Worm (Caenorhabditis elegans) whole organism, L4 larva: ENCODE results near the gene F44F4.10.
A peak's percentile ranks its signal among the peaks of the same experiment; 100 is the strongest.

ENCODE experiments used
- D1046.2 ChIP-seq: fragments of 200-800 bp; sonication (Bioruptor generic); IDR thresholded peaks from 2 replicates; pipeline ENCODE4 v1.3.6; 2022; ENCODE audit warnings: missing genetic modification characterization, missing compliant biosample characterization
- F10B5.3 ChIP-seq: sonication (generic microtip); optimal IDR thresholded peaks from 2 replicates; lab custom pipeline; 2016; ENCODE audit warnings: mild to moderate bottlenecking, missing genetic modification characterization, missing compliant biosample characterization
- aha-1 ChIP-seq: fragments of 150-350 bp; peaks from one replicate; lab custom pipeline; 2014; ENCODE audit warnings: missing biosample characterization, missing genetic modification characterization
- ceh-32 ChIP-seq: sonication (generic microtip); optimal IDR thresholded peaks from 2 replicates; lab custom pipeline; 2016; ENCODE audit warnings: mild to moderate bottlenecking, missing genetic modification characterization, missing compliant biosample characterization; ENCODE audit not compliant: poor library complexity
- daf-16 ChIP-seq, 3 experiments: sonication (generic microtip); optimal IDR thresholded peaks; 2 replicates each; lab custom pipeline; 2016 to 2017; ENCODE audit warnings: missing genetic modification characterization in 3 of 3, missing genetic modification reagents in 3 of 3, mild to moderate bottlenecking in 2 of 3, missing compliant biosample characterization in 2 of 3, missing biosample characterization in 1 of 3, moderate library complexity in 1 of 3
- daf-19 ChIP-seq: fragments of 200-800 bp; sonication (Bioruptor generic); conservative IDR thresholded peaks from 2 replicates; pipeline ENCODE4 v1.3.6; 2022; ENCODE audit warnings: missing genetic modification characterization, missing compliant biosample characterization
- daf-8 ChIP-seq: fragments of 200-800 bp; sonication (Bioruptor generic); IDR thresholded peaks from 2 replicates; pipeline ENCODE4 v1.3.6; 2022; ENCODE audit warnings: missing genetic modification characterization, missing compliant biosample characterization
- dmd-6 ChIP-seq: fragments of 200-800 bp; sonication (Bioruptor generic); IDR thresholded peaks from 2 replicates; pipeline ENCODE4 v1.3.6; 2022; ENCODE audit warnings: missing genetic modification reagents, missing genetic modification characterization, missing compliant biosample characterization
- dve-1 ChIP-seq: sonication (generic microtip); optimal IDR thresholded peaks from 2 replicates; lab custom pipeline; 2017; ENCODE audit warnings: antibody characterized with exemption, mild to moderate bottlenecking, missing genetic modification characterization, missing compliant biosample characterization; ENCODE audit not compliant: insufficient read depth
- hlh-11 ChIP-seq: fragments of 200-800 bp; sonication (Bioruptor generic); optimal IDR thresholded peaks from 2 replicates; lab custom pipeline; 2018; ENCODE audit warnings: mild to moderate bottlenecking, missing genetic modification characterization, missing compliant biosample characterization
- hlh-30 ChIP-seq: sonication (generic microtip); optimal IDR thresholded peaks from 2 replicates; lab custom pipeline; 2017; ENCODE audit warnings: antibody characterized with exemption, mild to moderate bottlenecking, missing genetic modification characterization, missing compliant biosample characterization; ENCODE audit not compliant: insufficient read depth
- hmg-1.1 ChIP-seq: fragments of 200-800 bp; sonication (Bioruptor generic); IDR thresholded peaks from 2 replicates; pipeline ENCODE4 v1.3.6; 2022; ENCODE audit warnings: missing genetic modification reagents, missing genetic modification characterization, missing compliant biosample characterization
- lim-7 ChIP-seq: fragments of 200-800 bp; sonication (Bioruptor generic); IDR thresholded peaks from 2 replicates; pipeline ENCODE4 v1.3.6; 2022; ENCODE audit warnings: missing genetic modification characterization, missing compliant biosample characterization
- mes-2 ChIP-seq: sonication (generic microtip); optimal IDR thresholded peaks from 2 replicates; lab custom pipeline; 2016; ENCODE audit warnings: missing genotype, mild to moderate bottlenecking, missing genetic modification characterization, missing compliant biosample characterization; ENCODE audit not compliant: poor library complexity, severe bottlenecking
- mxl-3 ChIP-seq: fragments of 200-800 bp; sonication (Bioruptor generic); optimal IDR thresholded peaks from 2 replicates; lab custom pipeline; 2018; ENCODE audit warnings: mild to moderate bottlenecking, missing genetic modification characterization, missing compliant biosample characterization
- nhr-102 ChIP-seq: sonication (generic microtip); optimal IDR thresholded peaks from 2 replicates; lab custom pipeline; 2016; ENCODE audit warnings: mild to moderate bottlenecking, missing genetic modification characterization, moderate library complexity, missing compliant biosample characterization
- nhr-11 ChIP-seq: fragments of 150-350 bp; optimal IDR thresholded peaks from 2 replicates; lab custom pipeline; 2014; ENCODE audit warnings: missing biosample characterization, missing genetic modification characterization
- nhr-237 ChIP-seq: sonication (generic microtip); optimal IDR thresholded peaks from 2 replicates; lab custom pipeline; 2017; ENCODE audit warnings: missing biosample characterization, missing genetic modification characterization
- nhr-25 ChIP-seq: sonication (generic microtip); optimal IDR thresholded peaks from 2 replicates; lab custom pipeline; 2017; ENCODE audit warnings: missing genetic modification characterization, mild to moderate bottlenecking, missing compliant biosample characterization, antibody characterized with exemption, moderate library complexity, borderline replicate concordance; ENCODE audit not compliant: insufficient read depth
- nhr-28 ChIP-seq: fragments of 150-350 bp; optimal IDR thresholded peaks from 2 replicates; lab custom pipeline; 2014; ENCODE audit warnings: missing biosample characterization, missing genetic modification characterization
- nhr-6 ChIP-seq: fragments of 150-350 bp; optimal IDR thresholded peaks from 2 replicates; lab custom pipeline; 2014; ENCODE audit warnings: missing biosample characterization, missing genetic modification characterization
- nhr-77 ChIP-seq: fragments of 150-350 bp; optimal IDR thresholded peaks from 2 replicates; lab custom pipeline; 2014; ENCODE audit warnings: missing biosample characterization, missing genetic modification characterization
- pha-4 ChIP-seq, 2 experiments: fragments of 150-350 bp in 1 of 2; fragments of 200-800 bp in 1 of 2; sonication (Bioruptor generic) in 1 of 2; IDR thresholded peaks in 1 of 2; optimal IDR thresholded peaks in 1 of 2; 2 replicates each; pipeline versions ENCODE4 v1.3.6 to Lab custom; 2014 to 2022; ENCODE audit warnings: missing genetic modification characterization in 2 of 2, missing genetic modification reagents in 2 of 2, missing biosample characterization in 1 of 2, missing compliant biosample characterization in 1 of 2
- pqm-1 ChIP-seq: sonication (generic microtip); optimal IDR thresholded peaks from 2 replicates; lab custom pipeline; 2017; ENCODE audit warnings: missing biosample characterization, missing genetic modification characterization
- rbr-2 ChIP-seq: sonication (generic microtip); optimal IDR thresholded peaks from 2 replicates; lab custom pipeline; 2016; ENCODE audit warnings: missing genotype, missing genetic modification characterization, missing compliant biosample characterization
- saeg-2 ChIP-seq: fragments of 200-800 bp; sonication (Bioruptor generic); IDR thresholded peaks from 2 replicates; pipeline ENCODE4 v1.3.6; 2022; ENCODE audit warnings: missing genetic modification reagents, missing genetic modification characterization, missing compliant biosample characterization
- spr-3 ChIP-seq: fragments of 200-800 bp; sonication (Bioruptor generic); optimal IDR thresholded peaks from 2 replicates; lab custom pipeline; 2018; ENCODE audit warnings: mild to moderate bottlenecking, missing genetic modification characterization, missing compliant biosample characterization
- unc-62 ChIP-seq, 3 experiments: fragments of 150-350 bp in 1 of 3; sonication (generic microtip); optimal IDR thresholded peaks in 2 of 3; peaks in 1 of 3; 1 replicate in 1 of 3; 2 replicates in 2 of 3; lab custom pipeline; 2014 to 2017; ENCODE audit warnings: missing biosample characterization in 3 of 3, missing genetic modification characterization in 3 of 3, missing genetic modification reagents in 3 of 3, missing genotype in 1 of 3
- vab-7 ChIP-seq: fragments of 200-800 bp; sonication (Bioruptor generic); IDR thresholded peaks from 2 replicates; pipeline ENCODE4 v1.3.6; 2022; ENCODE audit warnings: missing genetic modification reagents, missing genetic modification characterization, missing compliant biosample characterization
- zag-1 ChIP-seq: fragments of 150-350 bp; optimal IDR thresholded peaks from 2 replicates; lab custom pipeline; 2014; ENCODE audit warnings: missing biosample characterization, missing genetic modification characterization
- zfp-2 ChIP-seq: sonication (generic microtip); optimal IDR thresholded peaks from 2 replicates; lab custom pipeline; 2016; ENCODE audit warnings: mild to moderate bottlenecking, missing genetic modification characterization, missing compliant biosample characterization
- ztf-7 ChIP-seq: fragments of 150-350 bp; optimal IDR thresholded peaks from 2 replicates; lab custom pipeline; 2014; ENCODE audit warnings: missing biosample characterization, missing genetic modification characterization

Gene F44F4.10

DNA sequence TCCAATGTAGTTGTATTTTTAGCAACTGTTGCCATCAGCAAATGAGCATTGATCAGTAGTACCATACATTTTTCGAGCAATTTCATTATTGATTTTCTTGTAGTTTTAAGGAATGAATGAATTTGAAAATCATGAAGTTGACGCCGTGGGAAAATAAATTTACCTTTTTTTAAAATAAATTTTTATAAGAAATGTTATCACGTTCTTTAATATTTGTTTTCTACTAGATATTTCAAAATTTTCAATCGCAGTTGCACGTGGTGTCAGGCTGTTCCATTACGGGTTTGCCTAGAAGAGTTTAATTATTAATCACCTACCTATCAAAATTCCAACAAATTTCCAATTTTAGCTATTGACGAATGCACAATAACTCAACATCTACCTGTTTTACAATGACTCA is 39.7 kb upstream of the F44F4.10 start, which contains the start of gene R03D7.8:
TSS of gene R03D7.8 (minus strand) at position 101 of the 400 bp plus-strand sequence.
- TF ChIP-seq aha-1 (tag; lab: Kevin White, UChicago) (peak; percentile 12), vab-7 (GFP tag; lab: Robert Waterston, UW) (no peak), nhr-237 (tag; lab: Kevin White, UChicago) (no peak), daf-19 (GFP tag; lab: Robert Waterston, UW) (no peak), saeg-2 (GFP tag; lab: Robert Waterston, UW) (no peak)

DNA sequence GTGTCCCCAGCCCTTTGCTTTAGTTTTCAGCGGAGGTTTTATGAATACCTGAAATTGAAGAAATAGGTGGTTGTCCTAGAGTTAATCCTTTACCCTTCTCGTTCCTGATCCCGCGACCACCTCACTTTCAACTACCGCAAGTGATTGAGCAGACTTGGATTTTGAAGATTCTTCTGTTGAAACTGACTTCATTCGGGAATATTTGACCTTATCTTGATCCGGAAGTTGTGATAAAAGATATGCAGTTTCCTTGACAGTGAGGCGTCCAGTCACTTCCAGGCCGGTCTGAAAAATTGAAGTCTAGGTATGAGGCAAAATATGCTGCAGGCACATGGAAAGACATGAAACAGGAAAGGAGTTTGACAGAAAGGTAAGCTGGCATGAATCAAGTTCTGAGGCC is 38.0 kb upstream of the F44F4.10 start:
- TF ChIP-seq mes-2 (tag; lab: Kevin White, UChicago) = no peak
- TF ChIP-seq aha-1 (tag; lab: Kevin White, UChicago) = peak; percentile 36
- peak in 1 of 2 experiments; percentile 95 for TF ChIP-seq unc-62 (GFP tag; optimal IDR thresholded peaks at IDR 0.05 in 1 of 2; lab: Kevin White, UChicago)
- no peak for TF ChIP-seq unc-62 (tag; optimal IDR thresholded peaks at IDR 0.05; lab: Kevin White, UChicago)
- TF ChIP-seq nhr-237 (tag; lab: Kevin White, UChicago) = no peak

DNA sequence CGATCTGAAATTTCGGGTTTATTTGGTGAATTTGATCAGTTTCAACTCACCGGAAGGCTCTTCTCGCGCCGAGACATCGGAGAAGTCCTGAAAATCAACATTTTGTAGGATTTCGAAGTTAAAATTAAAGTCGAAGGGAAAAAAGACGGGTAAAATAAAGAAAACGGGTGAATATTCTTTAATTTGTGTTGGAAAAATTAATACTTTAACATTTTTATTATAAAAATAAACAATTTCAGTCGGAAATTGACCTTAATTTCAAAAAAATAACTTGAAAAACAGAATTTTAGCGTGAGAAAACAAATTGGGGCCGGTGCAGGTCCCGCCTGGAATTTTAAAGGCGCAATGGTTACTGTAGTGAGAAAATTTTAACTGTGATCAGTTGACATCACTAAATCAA is 36.0 kb upstream of the F44F4.10 start, which contains the start of gene nos-1:
TSS of gene nos-1 (minus strand) at position 101 of the 400 bp plus-strand sequence.
- no peak for TF ChIP-seq nhr-6
- no peak for TF ChIP-seq ztf-7 (tag; lab: Kevin White, UChicago)
- TF ChIP-seq spr-3 = no peak
- no peak for TF ChIP-seq daf-8 (GFP tag; lab: Robert Waterston, UW)
- TF ChIP-seq vab-7 (GFP tag; lab: Robert Waterston, UW) = no peak
- TF ChIP-seq zfp-2 (tag; lab: Kevin White, UChicago) = no peak

DNA sequence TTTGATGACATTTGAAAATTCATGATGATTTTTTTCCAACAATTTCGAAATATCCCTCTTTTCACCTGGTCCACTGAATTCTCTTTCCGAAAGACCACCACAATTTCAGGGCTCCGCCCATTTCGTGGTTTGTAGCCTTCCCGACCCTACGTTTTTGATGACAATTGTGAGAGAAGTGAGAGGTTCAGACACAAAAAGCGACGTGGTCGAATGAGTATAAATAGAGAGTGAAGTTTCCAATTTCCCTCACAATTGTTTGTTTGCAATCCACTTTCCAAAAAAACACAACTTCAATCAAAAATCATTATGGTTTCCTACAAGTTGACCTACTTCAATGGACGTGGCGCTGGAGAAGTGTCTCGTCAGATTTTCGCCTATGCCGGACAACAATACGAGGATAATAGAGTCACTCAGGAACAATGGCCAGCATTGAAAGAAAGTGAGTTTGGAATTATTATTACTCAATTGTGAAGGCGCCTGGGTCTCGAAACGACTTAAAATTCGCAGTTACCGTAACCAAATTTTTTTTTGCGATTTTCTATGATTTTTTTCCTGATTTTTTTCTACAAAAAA is 33.1 kb upstream of the F44F4.10 start, which contains the start of gene gst-5:
TSS of gene gst-5 (plus strand) at position 246 of the 573 bp plus-strand sequence.
- TF ChIP-seq nhr-77 = peak; percentile 1
- peak; percentile 92 for TF ChIP-seq mxl-3
- peak in 1 of 2 experiments; percentile 31 for TF ChIP-seq unc-62 (GFP tag; optimal IDR thresholded peaks at IDR 0.05 in 1 of 2; lab: Kevin White, UChicago)
- TF ChIP-seq unc-62 (tag; optimal IDR thresholded peaks at IDR 0.05; lab: Kevin White, UChicago) = no peak
- TF ChIP-seq nhr-28 (tag; lab: Kevin White, UChicago) = peak; percentile 98
- peak; percentile 31; the same call in 1 of the 2 replicates for TF ChIP-seq hmg-1.1
- peak; percentile 55 for TF ChIP-seq nhr-102 (tag; lab: Kevin White, UChicago)
- peak; percentile 24; the same call in 1 of the 2 replicates for TF ChIP-seq dmd-6 (GFP tag; lab: Robert Waterston, UW)
- TF ChIP-seq hlh-11 (tag; lab: Kevin White, UChicago) = peak; percentile 37
- no peak for TF ChIP-seq zag-1 (tag; lab: Kevin White, UChicago)
- no peak for TF ChIP-seq rbr-2 (tag; lab: Kevin White, UChicago)
- peak; percentile 38 for TF ChIP-seq pqm-1 (tag; lab: Kevin White, UChicago)
- TF ChIP-seq daf-16 (GFP tag; optimal IDR thresholded peaks at IDR 0.05; lab: Kevin White, UChicago) = no peak
- TF ChIP-seq daf-16 (tag; optimal IDR thresholded peaks at IDR 0.05; lab: Kevin White, UChicago) = peak; percentile 68
- TF ChIP-seq saeg-2 (GFP tag; lab: Robert Waterston, UW) = no peak
- no peak for TF ChIP-seq daf-8 (GFP tag; lab: Robert Waterston, UW)
- TF ChIP-seq lim-7 (GFP tag; lab: Robert Waterston, UW) = no peak
- 0 out of 2 replicates have a peak, but pooled peaks have one; percentile 11 for TF ChIP-seq pha-4 (GFP tag; IDR thresholded peaks at IDR 0.05; lab: Robert Waterston, UW)
- no peak for TF ChIP-seq pha-4 (tag; optimal IDR thresholded peaks at IDR 0.05; lab: Kevin White, UChicago)
- no peak for TF ChIP-seq D1046.2
- TF ChIP-seq nhr-11 = peak; percentile 58

DNA sequence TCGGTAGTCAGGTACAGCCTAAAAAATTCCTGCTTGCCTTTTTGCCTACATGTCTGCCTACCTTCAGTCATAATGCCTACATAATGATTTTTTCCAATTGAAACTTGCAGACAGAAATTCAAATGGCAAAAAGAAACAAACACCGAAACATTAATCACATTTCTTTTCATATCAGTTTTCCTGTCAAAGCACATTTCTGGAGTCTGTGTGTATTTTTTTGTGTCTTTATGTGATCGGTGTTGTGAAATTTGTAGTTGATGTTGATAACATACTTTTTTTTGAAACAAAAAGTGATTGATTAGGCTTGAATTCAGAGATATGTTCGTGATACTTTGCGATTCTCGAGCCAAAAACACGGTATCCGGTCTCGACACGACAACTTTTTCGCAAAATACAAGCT is 32.3 kb upstream of the F44F4.10 start:
- no peak for TF ChIP-seq nhr-25 (tag; lab: Kevin White, UChicago)
- peak; percentile 32 for TF ChIP-seq mxl-3
- TF ChIP-seq ceh-32 (tag; lab: Kevin White, UChicago) = no peak
- TF ChIP-seq unc-62 (GFP tag; optimal IDR thresholded peaks at IDR 0.05 in 1 of 2; lab: Kevin White, UChicago) = peak in 1 of 2 experiments; percentile 14
- no peak for TF ChIP-seq unc-62 (tag; optimal IDR thresholded peaks at IDR 0.05; lab: Kevin White, UChicago)
- TF ChIP-seq pqm-1 (tag; lab: Kevin White, UChicago) = peak; percentile 69
- TF ChIP-seq nhr-28 (tag; lab: Kevin White, UChicago) = peak; percentile 99
- TF ChIP-seq dmd-6 (GFP tag; lab: Robert Waterston, UW) = peak; percentile 41; the same call in 1 of the 2 replicates
- no peak for TF ChIP-seq F10B5.3
- no peak for TF ChIP-seq lim-7 (GFP tag; lab: Robert Waterston, UW)
- no peak for TF ChIP-seq hlh-30 (tag; lab: Kevin White, UChicago)
- TF ChIP-seq dve-1 (tag; lab: Kevin White, UChicago) = peak; percentile 32
- TF ChIP-seq hlh-11 (tag; lab: Kevin White, UChicago) = peak; percentile 39
- no peak for TF ChIP-seq daf-16 (GFP tag; optimal IDR thresholded peaks at IDR 0.05; lab: Kevin White, UChicago)
- TF ChIP-seq daf-16 (tag; optimal IDR thresholded peaks at IDR 0.05; lab: Kevin White, UChicago) = peak; percentile 74
